Worm (Caenorhabditis elegans) whole organism, L1 larva: Measurements from ENCODE around the gene T22G5.3.
A peak's percentile ranks its signal among the peaks of the same experiment; 100 is the strongest.

ENCODE experiments used
- C16A3.4 ChIP-seq: fragments of 150-350 bp; optimal IDR thresholded peaks from 2 replicates; lab custom pipeline; 2014; ENCODE audit warnings: missing biosample characterization, missing genetic modification characterization
- F16B12.6 ChIP-seq: fragments of 150-350 bp; optimal IDR thresholded peaks from 2 replicates; lab custom pipeline; 2014; ENCODE audit warnings: missing biosample characterization, missing genetic modification characterization
- aha-1 ChIP-seq: fragments of 150-350 bp; optimal IDR thresholded peaks from 2 replicates; lab custom pipeline; 2014; ENCODE audit warnings: missing biosample characterization, missing genetic modification characterization
- alr-1 ChIP-seq: fragments of 200-800 bp; sonication (Bioruptor generic); optimal IDR thresholded peaks from 2 replicates; lab custom pipeline; 2018; ENCODE audit warnings: borderline replicate concordance, mild to moderate bottlenecking, missing genetic modification characterization, missing compliant biosample characterization
- ama-1 ChIP-seq: fragments of 150-350 bp; optimal IDR thresholded peaks from 2 replicates; lab custom pipeline; 2014
- ceh-8 ChIP-seq: fragments of 200-800 bp; sonication (Bioruptor generic); optimal IDR thresholded peaks from 2 replicates; lab custom pipeline; 2018; ENCODE audit warnings: mild to moderate bottlenecking, missing genetic modification characterization, moderate library complexity, missing compliant biosample characterization
- ceh-88 ChIP-seq: fragments of 200-800 bp; sonication (Bioruptor generic); IDR thresholded peaks from 2 replicates; pipeline ENCODE4 v1.3.6; 2022; ENCODE audit warnings: missing genetic modification characterization, missing compliant biosample characterization
- ceh-90 ChIP-seq: sonication (generic microtip); optimal IDR thresholded peaks from 2 replicates; lab custom pipeline; 2016; ENCODE audit warnings: missing genetic modification characterization, missing compliant biosample characterization
- dpl-1 ChIP-seq, 3 experiments: fragments of 150-350 bp in 2 of 3; sonication (generic microtip) in 1 of 3; optimal IDR thresholded peaks; 2 replicates each; lab custom pipeline; 2014 to 2017; ENCODE audit warnings: missing biosample characterization in 3 of 3, missing genetic modification characterization in 3 of 3, missing genetic modification reagents in 3 of 3
- dsc-1 ChIP-seq: sonication (generic microtip); optimal IDR thresholded peaks from 2 replicates; lab custom pipeline; 2016; ENCODE audit warnings: mild to moderate bottlenecking, missing genetic modification characterization, missing compliant biosample characterization
- efl-3 ChIP-seq: fragments of 200-800 bp; sonication (Bioruptor generic); optimal IDR thresholded peaks from 2 replicates; lab custom pipeline; 2018; ENCODE audit warnings: mild to moderate bottlenecking, missing genetic modification characterization, missing compliant biosample characterization
- egl-27 ChIP-seq, 2 experiments: fragments of 150-350 bp in 1 of 2; sonication (generic microtip); optimal IDR thresholded peaks; 3 replicates each; lab custom pipeline; 2017 to 2018; ENCODE audit warnings: missing biosample characterization in 2 of 2, missing genetic modification characterization in 2 of 2, missing genetic modification reagents in 2 of 2
- elt-2 ChIP-seq: sonication (generic microtip); optimal IDR thresholded peaks from 2 replicates; lab custom pipeline; 2016; ENCODE audit warnings: missing genetic modification characterization, mild to moderate bottlenecking, inconsistent platforms, missing compliant biosample characterization, missing genetic modification reagents
- ets-5 ChIP-seq: fragments of 200-800 bp; sonication (Bioruptor generic); IDR thresholded peaks from 2 replicates; pipeline ENCODE4 v1.3.6; 2022; ENCODE audit warnings: missing genetic modification characterization, missing compliant biosample characterization
- fkh-4 ChIP-seq: sonication (generic microtip); optimal IDR thresholded peaks from 2 replicates; lab custom pipeline; 2016; ENCODE audit warnings: missing compliant biosample characterization, missing genetic modification characterization, borderline replicate concordance
- fkh-8 ChIP-seq: sonication (generic microtip); optimal IDR thresholded peaks from 2 replicates; lab custom pipeline; 2016; ENCODE audit warnings: mild to moderate bottlenecking, missing genetic modification characterization, missing compliant biosample characterization
- grh-1 ChIP-seq: fragments of 200-800 bp; sonication (Bioruptor generic); IDR thresholded peaks from 2 replicates; pipeline ENCODE4 v1.3.6; 2022; ENCODE audit warnings: missing genetic modification reagents, missing genetic modification characterization, missing compliant biosample characterization
- hlh-17 ChIP-seq: fragments of 200-800 bp; sonication (Bioruptor generic); optimal IDR thresholded peaks from 2 replicates; lab custom pipeline; 2018; ENCODE audit warnings: missing genetic modification characterization, mild to moderate bottlenecking, missing compliant biosample characterization, moderate library complexity, borderline replicate concordance
- hlh-4 ChIP-seq: sonication (generic microtip); optimal IDR thresholded peaks from 2 replicates; lab custom pipeline; 2016; ENCODE audit warnings: mild to moderate bottlenecking, missing genetic modification characterization, missing compliant biosample characterization
- hpl-2 ChIP-seq: fragments of 150-350 bp; optimal IDR thresholded peaks from 2 replicates; lab custom pipeline; 2014; ENCODE audit warnings: missing biosample characterization, missing genetic modification reagents, missing genetic modification characterization
- isw-1 ChIP-seq: fragments of 200-800 bp; sonication (Bioruptor generic); IDR thresholded peaks from 2 replicates; pipeline ENCODE4 v1.3.6; 2022; ENCODE audit warnings: missing genetic modification characterization, missing compliant biosample characterization
- lin-14 ChIP-seq: fragments of 200-800 bp; sonication (Bioruptor generic); optimal IDR thresholded peaks from 2 replicates; lab custom pipeline; 2018; ENCODE audit warnings: mild to moderate bottlenecking, missing genetic modification characterization, moderate library complexity, missing compliant biosample characterization
- lir-3 ChIP-seq: sonication (generic microtip); optimal IDR thresholded peaks from 2 replicates; lab custom pipeline; 2016; ENCODE audit warnings: mild to moderate bottlenecking, missing genetic modification characterization, moderate library complexity, missing compliant biosample characterization; ENCODE audit not compliant: poor library complexity
- lsy-2 ChIP-seq, 2 experiments: fragments of 150-350 bp; optimal IDR thresholded peaks; 2 replicates each; lab custom pipeline; 2014; ENCODE audit warnings: missing biosample characterization in 2 of 2, missing genetic modification characterization in 2 of 2
- mab-9 ChIP-seq: fragments of 200-800 bp; sonication (Bioruptor generic); IDR thresholded peaks from 2 replicates; pipeline ENCODE4 v1.3.6; 2022; ENCODE audit warnings: missing genetic modification reagents, missing genetic modification characterization, missing compliant biosample characterization
- mef-2 ChIP-seq: fragments of 150-350 bp; optimal IDR thresholded peaks from 2 replicates; lab custom pipeline; 2014; ENCODE audit warnings: missing biosample characterization, missing genetic modification characterization
- mep-1 ChIP-seq: fragments of 150-350 bp; optimal IDR thresholded peaks from 2 replicates; lab custom pipeline; 2014; ENCODE audit warnings: missing biosample characterization, missing genetic modification characterization
- nhr-11 ChIP-seq: fragments of 150-350 bp; optimal IDR thresholded peaks from 2 replicates; lab custom pipeline; 2014; ENCODE audit warnings: missing biosample characterization, missing genetic modification characterization
- nhr-12 ChIP-seq: sonication (generic microtip); optimal IDR thresholded peaks from 2 replicates; lab custom pipeline; 2017; ENCODE audit warnings: missing biosample characterization, missing genetic modification characterization
- nhr-237 ChIP-seq: fragments of 150-350 bp; optimal IDR thresholded peaks from 2 replicates; lab custom pipeline; 2014; ENCODE audit warnings: missing biosample characterization, missing genetic modification characterization
- nhr-28 ChIP-seq: fragments of 150-350 bp; optimal IDR thresholded peaks from 2 replicates; lab custom pipeline; 2014; ENCODE audit warnings: missing biosample characterization, missing genetic modification characterization
- nhr-47 ChIP-seq: sonication (generic microtip); optimal IDR thresholded peaks from 2 replicates; lab custom pipeline; 2016; ENCODE audit warnings: mild to moderate bottlenecking, missing genetic modification characterization, moderate library complexity, missing compliant biosample characterization
- nhr-71 ChIP-seq: sonication (generic microtip); optimal IDR thresholded peaks from 2 replicates; lab custom pipeline; 2016; ENCODE audit warnings: mild to moderate bottlenecking, missing genetic modification characterization, moderate library complexity, missing compliant biosample characterization
- nhr-76 ChIP-seq: sonication (generic microtip); optimal IDR thresholded peaks from 2 replicates; lab custom pipeline; 2017; ENCODE audit warnings: missing biosample characterization, missing genetic modification characterization
- nhr-85 ChIP-seq: sonication (generic microtip); peaks from one replicate; lab custom pipeline; 2016; ENCODE audit warnings: missing genetic modification characterization, inconsistent platforms, missing compliant biosample characterization
- nhr-90 ChIP-seq: sonication (generic microtip); optimal IDR thresholded peaks from 2 replicates; lab custom pipeline; 2016; ENCODE audit warnings: mild to moderate bottlenecking, missing genetic modification characterization, missing compliant biosample characterization; ENCODE audit not compliant: poor library complexity
- pax-3 ChIP-seq: fragments of 200-800 bp; sonication (Bioruptor generic); optimal IDR thresholded peaks from 2 replicates; lab custom pipeline; 2018; ENCODE audit warnings: mild to moderate bottlenecking, missing genetic modification characterization, moderate library complexity, missing compliant biosample characterization
- pqm-1 ChIP-seq: sonication (generic microtip); optimal IDR thresholded peaks from 3 replicates; lab custom pipeline; 2017; ENCODE audit warnings: missing biosample characterization, missing genetic modification characterization
- rnt-1 ChIP-seq: sonication (generic microtip); optimal IDR thresholded peaks from 2 replicates; lab custom pipeline; 2016; ENCODE audit warnings: mild to moderate bottlenecking, missing genetic modification characterization, moderate library complexity, missing compliant biosample characterization
- snpc-4 ChIP-seq: fragments of 150-350 bp; optimal IDR thresholded peaks from 2 replicates; lab custom pipeline; 2014; ENCODE audit warnings: missing biosample characterization, missing genetic modification characterization
- snu-23 ChIP-seq: sonication (generic microtip); optimal IDR thresholded peaks from 2 replicates; lab custom pipeline; 2016; ENCODE audit warnings: missing genetic modification characterization, missing compliant biosample characterization
- sox-4 ChIP-seq: sonication (generic microtip); optimal IDR thresholded peaks from 2 replicates; lab custom pipeline; 2016; ENCODE audit warnings: missing genetic modification characterization, missing compliant biosample characterization
- sptf-1 ChIP-seq: fragments of 150-350 bp; optimal IDR thresholded peaks from 2 replicates; lab custom pipeline; 2014; ENCODE audit warnings: missing biosample characterization, missing genetic modification characterization
- swsn-7 ChIP-seq: sonication (generic microtip); optimal IDR thresholded peaks from 2 replicates; lab custom pipeline; 2016; ENCODE audit warnings: missing genetic modification characterization, missing compliant biosample characterization
- unc-130 ChIP-seq: fragments of 150-350 bp; optimal IDR thresholded peaks from 2 replicates; lab custom pipeline; 2017; ENCODE audit warnings: missing biosample characterization, missing genetic modification characterization, inconsistent platforms
- unc-30 ChIP-seq: sonication (generic microtip); optimal IDR thresholded peaks from 2 replicates; lab custom pipeline; 2017; ENCODE audit warnings: missing biosample characterization, missing genetic modification characterization
- unc-62 ChIP-seq: fragments of 150-350 bp; optimal IDR thresholded peaks from 2 replicates; lab custom pipeline; 2014; ENCODE audit warnings: missing biosample characterization, missing genetic modification reagents, missing genetic modification characterization
- unc-86 ChIP-seq: sonication (generic microtip); optimal IDR thresholded peaks from 2 replicates; lab custom pipeline; 2016; ENCODE audit warnings: missing genetic modification characterization, missing compliant biosample characterization
- vab-15 ChIP-seq: sonication (generic microtip); optimal IDR thresholded peaks from 2 replicates; lab custom pipeline; 2017; ENCODE audit warnings: missing genotype, mild to moderate bottlenecking, missing genetic modification characterization, missing compliant biosample characterization
- zip-4 ChIP-seq: fragments of 200-800 bp; sonication (Bioruptor generic); optimal IDR thresholded peaks from 2 replicates; lab custom pipeline; 2018; ENCODE audit warnings: mild to moderate bottlenecking, missing genetic modification characterization, moderate library complexity, missing compliant biosample characterization
- ztf-11 ChIP-seq, 2 experiments: sonication (generic microtip); optimal IDR thresholded peaks; 2 replicates each; lab custom pipeline; 2016 to 2017; ENCODE audit warnings: missing genetic modification characterization in 2 of 2, missing biosample characterization in 1 of 2, missing compliant biosample characterization in 1 of 2

The T22G5.3 gene

ce11 chrV:13892457-13893375, 12.0 kb downstream of the T22G5.3 start, which contains the start of gene sptl-3:
Gene sptl-3 (plus strand): TSS chrV:13893325.
- TF ChIP-seq dsc-1 (tag; lab: Kevin White, UChicago) (no peak), nhr-12 (tag; lab: Kevin White, UChicago) (no peak), nhr-85 (tag; lab: Kevin White, UChicago) (peak; percentile 77), hlh-17 (GFP tag; lab: Kevin White, UChicago) (no peak), ets-5 (no peak), swsn-7 (tag; lab: Kevin White, UChicago) (no peak), vab-15 (no peak), fkh-8 (tag; lab: Kevin White, UChicago) (no peak), lin-14 (peak; percentile 69), lir-3 (tag; lab: Kevin White, UChicago) (no peak), unc-86 (tag; lab: Kevin White, UChicago) (no peak), egl-27 (tag; optimal IDR thresholded peaks at IDR 0.05; lab: Kevin White, UChicago) (no peak), mep-1 (peak; percentile 46), unc-62 (no peak), nhr-71 (tag; lab: Kevin White, UChicago) (peak; percentile 75), nhr-47 (tag; lab: Kevin White, UChicago) (no peak), nhr-237 (no peak), unc-30 (tag; lab: Kevin White, UChicago) (no peak), elt-2 (tag; lab: Kevin White, UChicago) (peak; percentile 77), efl-3 (no peak), hpl-2 (no peak), isw-1 (no peak), ceh-88 (GFP tag; lab: Robert Waterston, UW) (no peak), nhr-76 (tag; lab: Kevin White, UChicago) (no peak), snpc-4 (no peak), mab-9 (GFP tag; lab: Robert Waterston, UW) (no peak), ztf-11 (tag; optimal IDR thresholded peaks at IDR 0.05; lab: Kevin White, UChicago) (no peak), aha-1 (tag; lab: Kevin White, UChicago) (no peak), nhr-28 (tag; lab: Kevin White, UChicago) (no peak), mef-2 (tag; lab: Kevin White, UChicago) (no peak), sptf-1 (tag; lab: Kevin White, UChicago) (no peak), nhr-90 (tag; lab: Kevin White, UChicago) (peak; percentile 14), pqm-1 (tag; lab: Kevin White, UChicago) (no peak), hlh-4 (tag; lab: Kevin White, UChicago) (no peak), ceh-90 (tag; lab: Kevin White, UChicago) (no peak), rnt-1 (tag; lab: Kevin White, UChicago) (peak; percentile 43), snu-23 (peak; percentile 65), zip-4 (GFP tag; lab: Kevin White, UChicago) (no peak), sox-4 (tag; lab: Kevin White, UChicago) (no peak), grh-1 (GFP tag; lab: Robert Waterston, UW) (no peak), nhr-11 (no peak), ama-1 (lab: Kevin White, UChicago) (no peak), pax-3 (no peak), ceh-8 (GFP tag; lab: Kevin White, UChicago) (no peak), unc-130 (no peak), fkh-4 (no peak), F16B12.6 (tag; lab: Kevin White, UChicago) (no peak), lsy-2 (tag; optimal IDR thresholded peaks at IDR 0.05; lab: Kevin White, UChicago) (peak in 1 of 2 experiments; percentile 42), alr-1 (tag; lab: Kevin White, UChicago) (no peak), C16A3.4 (peak; percentile 20), dpl-1 (GFP tag; optimal IDR thresholded peaks at IDR 0.05; lab: Kevin White, UChicago) (peak in 2 of 3 experiments; percentile 22 to 55)
